Worm (Caenorhabditis elegans): ENCODE measurements around the gene rml-1.
"Not testable (repeated sequence)": the region's sequence is repeated elsewhere in the genome, so short reads cannot be mapped to it uniquely, and the experiment has no call there.

DNA sequence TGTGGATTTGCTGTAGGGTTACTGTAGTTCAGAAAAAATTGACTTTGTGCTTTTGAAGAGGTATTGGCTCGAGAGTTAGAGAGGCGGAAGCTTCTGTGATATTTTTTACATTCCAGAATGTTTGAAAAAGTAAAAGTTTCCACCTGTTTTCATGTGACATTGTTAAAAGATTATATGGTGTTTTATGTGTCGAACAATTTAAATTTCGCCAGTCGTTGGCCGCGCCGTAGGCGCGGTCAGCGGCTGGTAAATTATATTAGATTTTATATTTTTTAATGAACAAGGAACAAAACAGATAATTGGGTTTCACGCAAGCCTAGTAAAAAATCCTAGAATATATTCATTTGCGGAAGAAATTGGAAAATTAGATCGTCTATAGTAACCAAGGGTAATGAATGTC, 16.7 kb downstream of the rml-1 start, which contains the start of gene mlc-7:
- TF ChIP-seq snpc-4 (GFP tag; optimal IDR thresholded peaks at IDR 0.05); snpc-4 (tag; optimal IDR thresholded peaks at IDR 0.05); athp-1 (tag; optimal IDR thresholded peaks at IDR 0.05): not testable (repeated sequence)
